Fruit fly (Drosophila melanogaster) whole organism, embryonic: ENCODE data around the gene Blos4.

ENCODE experiments used
- B-H1 ChIP-seq: fragments of 200-800 bp; sonication (Bioruptor generic); IDR thresholded peaks from 3 replicates; pipeline ENCODE4 v1.3.6; 2022; ENCODE audit warnings: missing biosample characterization, missing genetic modification characterization
- Bdp1 ChIP-seq: fragments of 200-800 bp; sonication (Bioruptor generic); optimal IDR thresholded peaks from 3 replicates; lab custom pipeline; 2016; ENCODE audit warnings: missing biosample characterization, missing genetic modification characterization
- CG12659 ChIP-seq: fragments of 200-800 bp; sonication (Bioruptor generic); optimal IDR thresholded peaks from 3 replicates; lab custom pipeline; 2017; ENCODE audit warnings: mild to moderate bottlenecking, missing biosample characterization, missing genetic modification reagents, missing genetic modification characterization
- CG13894 ChIP-seq: fragments of 200-800 bp; sonication (Bioruptor generic); optimal IDR thresholded peaks from 3 replicates; lab custom pipeline; 2018; ENCODE audit warnings: missing biosample characterization, mild to moderate bottlenecking, missing genetic modification characterization, moderate library complexity
- CG14441 ChIP-seq: fragments of 200-800 bp; sonication (Bioruptor generic); IDR thresholded peaks from 2 replicates; pipeline ENCODE4 v1.3.6; 2022; ENCODE audit warnings: missing biosample characterization, missing genetic modification characterization
- CG14710 ChIP-seq: fragments of 200-800 bp; sonication (Bioruptor generic); optimal IDR thresholded peaks from 3 replicates; lab custom pipeline; 2019; ENCODE audit warnings: missing biosample characterization, mild to moderate bottlenecking, missing genetic modification characterization, moderate library complexity
- CG17612 ChIP-seq: fragments of 200-800 bp; sonication (Bioruptor generic); IDR thresholded peaks from 2 replicates; pipeline ENCODE4 v1.3.6; 2022; ENCODE audit warnings: missing biosample characterization, missing genetic modification characterization
- CG18476 ChIP-seq: fragments of 200-800 bp; sonication (Bioruptor generic); optimal IDR thresholded peaks from 2 replicates; lab custom pipeline; 2016; ENCODE audit warnings: missing biosample characterization, mild to moderate bottlenecking, missing genetic modification characterization
- CG2199 ChIP-seq: fragments of 200-800 bp; sonication (Bioruptor generic); IDR thresholded peaks from 3 replicates; pipeline ENCODE4 v1.3.6; 2022; ENCODE audit warnings: missing biosample characterization, missing genetic modification characterization
- CG2712 ChIP-seq: fragments of 200-800 bp; optimal IDR thresholded peaks from 3 replicates; lab custom pipeline; 2019; ENCODE audit warnings: missing biosample characterization, mild to moderate bottlenecking, missing genetic modification characterization, moderate library complexity
- CG30431 ChIP-seq: fragments of 200-800 bp; sonication (Bioruptor generic); optimal IDR thresholded peaks from 2 replicates; lab custom pipeline; 2017; ENCODE audit warnings: missing biosample characterization, missing genetic modification characterization
- CG3065 ChIP-seq: fragments of 200-800 bp; sonication (Bioruptor generic); optimal IDR thresholded peaks from 2 replicates; lab custom pipeline; 2016; ENCODE audit warnings: missing biosample characterization, missing genetic modification characterization
- CG31388 ChIP-seq: fragments of 200-800 bp; sonication (Bioruptor generic); optimal IDR thresholded peaks from 2 replicates; lab custom pipeline; 2016; ENCODE audit warnings: missing biosample characterization, missing genetic modification characterization
- CG3163 ChIP-seq: fragments of 200-800 bp; sonication (Bioruptor generic); optimal IDR thresholded peaks from 3 replicates; lab custom pipeline; 2016; ENCODE audit warnings: missing biosample characterization, missing genetic modification characterization
- CG3726 ChIP-seq: fragments of 200-800 bp; sonication (Bioruptor generic); IDR thresholded peaks from 3 replicates; pipeline ENCODE4, ENCODE4 v1.3.6; 2022; ENCODE audit warnings: missing biosample characterization, missing genetic modification characterization
- CG4730 ChIP-seq: fragments of 200-800 bp; sonication (Bioruptor generic); IDR thresholded peaks from 2 replicates; pipeline ENCODE4 v1.3.6; 2022; ENCODE audit warnings: missing biosample characterization, missing genetic modification characterization
- CG9215 ChIP-seq: fragments of 200-800 bp; sonication (Bioruptor generic); IDR thresholded peaks from 2 replicates; pipeline ENCODE4 v1.3.6; 2022; ENCODE audit warnings: missing biosample characterization, missing genetic modification characterization
- CHES-1-like ChIP-seq: fragments of 200-800 bp; sonication (Bioruptor generic); optimal IDR thresholded peaks from 2 replicates; lab custom pipeline; 2016; ENCODE audit warnings: missing biosample characterization, missing genetic modification characterization
- CTCF ChIP-seq: fragments of 200-800 bp; sonication (Bioruptor generic); optimal IDR thresholded peaks from 2 replicates; lab custom pipeline; 2017; ENCODE audit warnings: missing biosample characterization, mild to moderate bottlenecking, missing genetic modification characterization, moderate library complexity
- Ets65A ChIP-seq: fragments of 200-800 bp; sonication (Bioruptor generic); peaks from one replicate; lab custom pipeline; 2016; ENCODE audit warnings: missing biosample characterization, missing genetic modification characterization
- Fer2 ChIP-seq: fragments of 200-800 bp; sonication (Bioruptor generic); optimal IDR thresholded peaks from 2 replicates; lab custom pipeline; 2018; ENCODE audit warnings: missing biosample characterization, mild to moderate bottlenecking, missing genetic modification characterization, moderate library complexity
- H15 ChIP-seq: fragments of 200-800 bp; sonication (Bioruptor generic); IDR thresholded peaks from 3 replicates; pipeline ENCODE4 v1.3.6; 2022; ENCODE audit warnings: missing biosample characterization, missing genetic modification characterization
- Hey ChIP-seq: fragments of 200-800 bp; sonication (Bioruptor generic); optimal IDR thresholded peaks from 3 replicates; lab custom pipeline; 2018; ENCODE audit warnings: missing biosample characterization, mild to moderate bottlenecking, missing genetic modification characterization
- Hr51 ChIP-seq, 2 experiments: fragments of 200-800 bp; sonication (Bioruptor generic); optimal IDR thresholded peaks; 2 replicates in 1 of 2; 3 replicates in 1 of 2; lab custom pipeline; 2016 to 2018; ENCODE audit warnings: missing biosample characterization in 2 of 2, missing genetic modification characterization in 2 of 2, mild to moderate bottlenecking in 1 of 2, moderate library complexity in 1 of 2
- Lpt ChIP-seq: fragments of >200 bp; optimal IDR thresholded peaks from 2 replicates; lab custom pipeline; 2018; ENCODE audit warnings: missing biosample characterization, missing genetic modification characterization
- Mad ChIP-seq: fragments of 200-800 bp; sonication (Bioruptor generic); optimal IDR thresholded peaks from 2 replicates; lab custom pipeline; 2016; ENCODE audit warnings: missing biosample characterization, missing genetic modification characterization
- Neu2 ChIP-seq: fragments of 200-800 bp; sonication (Bioruptor generic); optimal IDR thresholded peaks from 3 replicates; lab custom pipeline; 2016; ENCODE audit warnings: missing biosample characterization, missing genetic modification characterization, borderline replicate concordance
- Poxn ChIP-seq: fragments of 200-800 bp; sonication (Bioruptor generic); IDR thresholded peaks from 2 replicates; pipeline ENCODE4 v1.3.6; 2022; ENCODE audit warnings: missing biosample characterization, missing genetic modification characterization
- Sox102F ChIP-seq: fragments of 200-800 bp; sonication (Bioruptor generic); optimal IDR thresholded peaks from 2 replicates; lab custom pipeline; 2018; ENCODE audit warnings: missing biosample characterization, mild to moderate bottlenecking, missing genetic modification characterization, moderate library complexity
- Sry-δ ChIP-seq: fragments of 200-800 bp; sonication (Bioruptor generic); optimal IDR thresholded peaks from 2 replicates; lab custom pipeline; 2016; ENCODE audit warnings: missing biosample characterization, missing genetic modification characterization
- Xrp1 ChIP-seq: fragments of 200-800 bp; sonication (Bioruptor generic); IDR thresholded peaks from 2 replicates; pipeline ENCODE4 v1.3.6; 2022; ENCODE audit warnings: missing biosample characterization, missing genetic modification characterization
- ap ChIP-seq: fragments of 200-800 bp; sonication (Bioruptor generic); IDR thresholded peaks from 2 replicates; pipeline ENCODE4 v1.3.6; 2022; ENCODE audit warnings: missing biosample characterization, missing genetic modification characterization
- bbx ChIP-seq: fragments of 200-800 bp; sonication (Bioruptor generic); IDR thresholded peaks from 2 replicates; pipeline ENCODE4 v1.3.6; 2022; ENCODE audit warnings: missing biosample characterization, missing genetic modification characterization; ENCODE audit not compliant: partially characterized antibody
- bowl ChIP-seq: fragments of 200-800 bp; sonication (Bioruptor generic); IDR thresholded peaks from 2 replicates; pipeline ENCODE4 v1.3.6; 2022; ENCODE audit warnings: missing biosample characterization, missing genetic modification characterization
- caup ChIP-seq: fragments of 200-800 bp; sonication (Bioruptor generic); optimal IDR thresholded peaks from 3 replicates; lab custom pipeline; 2017; ENCODE audit warnings: missing biosample characterization, mild to moderate bottlenecking, missing genetic modification characterization, moderate library complexity; ENCODE audit not compliant: severe bottlenecking
- chm ChIP-seq: fragments of 200-800 bp; sonication (Bioruptor generic); IDR thresholded peaks from 2 replicates; pipeline ENCODE4 v1.3.6; 2022; ENCODE audit warnings: missing biosample characterization, missing genetic modification characterization
- cwo ChIP-seq: fragments of 200-800 bp; sonication (Bioruptor generic); optimal IDR thresholded peaks from 3 replicates; lab custom pipeline; 2017; ENCODE audit warnings: missing biosample characterization, missing genetic modification characterization, mild to moderate bottlenecking, moderate library complexity, missing genetic modification reagents
- disco-r ChIP-seq: fragments of 200-800 bp; sonication (Bioruptor generic); optimal IDR thresholded peaks from 2 replicates; lab custom pipeline; 2016; ENCODE audit warnings: missing biosample characterization, missing genetic modification characterization
- fd102C ChIP-seq: fragments of 200-800 bp; sonication (Bioruptor generic); optimal IDR thresholded peaks from 2 replicates; lab custom pipeline; 2018; ENCODE audit warnings: missing biosample characterization, mild to moderate bottlenecking, missing genetic modification characterization, moderate library complexity
- gfzf ChIP-seq: fragments of 200-800 bp; sonication (Bioruptor generic); optimal IDR thresholded peaks from 2 replicates; lab custom pipeline; 2016; ENCODE audit warnings: missing biosample characterization, mild to moderate bottlenecking, missing genetic modification characterization, moderate library complexity
- gsb ChIP-seq: fragments of 200-800 bp; sonication (Bioruptor generic); IDR thresholded peaks from 2 replicates; pipeline ENCODE4 v1.3.6; 2022; ENCODE audit warnings: missing biosample characterization, missing genetic modification characterization
- lbe ChIP-seq: fragments of 200-800 bp; sonication (Bioruptor generic); optimal IDR thresholded peaks from 2 replicates; lab custom pipeline; 2016; ENCODE audit warnings: missing biosample characterization, mild to moderate bottlenecking, missing genetic modification characterization
- luna ChIP-seq: fragments of 200-800 bp; sonication (Bioruptor generic); optimal IDR thresholded peaks from 2 replicates; lab custom pipeline; 2016; ENCODE audit warnings: missing biosample characterization, missing genetic modification characterization
- nom ChIP-seq: fragments of 200-800 bp; sonication (Bioruptor generic); optimal IDR thresholded peaks from 2 replicates; lab custom pipeline; 2017; ENCODE audit warnings: missing biosample characterization, missing genetic modification characterization, mild to moderate bottlenecking, moderate library complexity, missing genetic modification reagents
- pb ChIP-seq: fragments of 200-800 bp; sonication (Bioruptor generic); optimal IDR thresholded peaks from 3 replicates; lab custom pipeline; 2016; ENCODE audit warnings: missing biosample characterization, missing genetic modification characterization
- phol ChIP-seq: fragments of 200-800 bp; sonication (Bioruptor generic); optimal IDR thresholded peaks from 3 replicates; lab custom pipeline; 2018; ENCODE audit warnings: missing biosample characterization, mild to moderate bottlenecking, missing genetic modification characterization, moderate library complexity
- pros ChIP-seq: fragments of 200-800 bp; sonication (Bioruptor generic); optimal IDR thresholded peaks from 3 replicates; lab custom pipeline; 2019; ENCODE audit warnings: missing biosample characterization, mild to moderate bottlenecking, missing genetic modification characterization, moderate library complexity
- pzg ChIP-seq: fragments of 200-800 bp; sonication (Bioruptor generic); optimal IDR thresholded peaks from 3 replicates; lab custom pipeline; 2018; ENCODE audit warnings: missing biosample characterization, mild to moderate bottlenecking, missing genetic modification characterization, moderate library complexity
- scrt ChIP-seq: fragments of 200-800 bp; sonication (Bioruptor generic); optimal IDR thresholded peaks from 2 replicates; lab custom pipeline; 2018; ENCODE audit warnings: missing biosample characterization, mild to moderate bottlenecking, missing genetic modification characterization, moderate library complexity
- sens ChIP-seq: fragments of 200-800 bp; sonication (Bioruptor generic); peaks from one replicate; lab custom pipeline; 2016; ENCODE audit warnings: missing biosample characterization, missing genetic modification characterization
- vfl ChIP-seq: fragments of 200-800 bp; sonication (Bioruptor generic); optimal IDR thresholded peaks from 2 replicates; lab custom pipeline; 2016; ENCODE audit warnings: missing biosample characterization, missing genetic modification characterization
- yki ChIP-seq: fragments of >200 bp; optimal IDR thresholded peaks from 3 replicates; lab custom pipeline; 2018
- zf30C ChIP-seq: fragments of 200-800 bp; sonication (Bioruptor generic); optimal IDR thresholded peaks from 3 replicates; lab custom pipeline; 2018; ENCODE audit warnings: missing biosample characterization, mild to moderate bottlenecking, missing genetic modification characterization

Gene Blos4

DNA sequence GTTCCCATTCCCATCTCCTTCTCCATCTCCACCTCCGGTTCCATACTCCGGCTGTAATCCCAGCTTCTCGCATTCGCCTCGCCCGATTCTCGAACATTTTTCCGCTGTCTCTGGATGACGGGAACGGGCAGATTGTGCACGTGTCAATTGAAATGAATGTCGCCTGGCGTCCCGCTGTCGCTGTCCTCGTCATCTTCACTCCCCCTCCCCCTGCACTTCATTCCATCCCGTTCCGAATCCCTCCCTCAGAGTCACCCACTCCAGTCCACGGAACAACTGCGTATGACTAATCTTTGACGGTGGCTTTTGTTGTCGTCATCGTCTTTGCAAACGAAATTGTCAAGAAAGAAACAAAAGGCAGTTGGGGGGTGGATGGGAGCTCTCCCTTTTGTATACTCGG is 37.0 kb upstream of the Blos4 start (continued):
- TF ChIP-seq B-H1 (GFP tag; lab: Robert Waterston, UW): no peak
- no peak for TF ChIP-seq vfl (GFP tag; lab: Kevin White, UChicago)
- no peak for TF ChIP-seq CG30431 (GFP tag; lab: Kevin White, UChicago)
- no peak for TF ChIP-seq luna
- no peak for TF ChIP-seq Poxn
- TF ChIP-seq CG17612: no peak
- TF ChIP-seq scrt (GFP tag; lab: Kevin White, UChicago): no peak
- TF ChIP-seq pzg: no peak
- TF ChIP-seq pros (GFP tag; lab: Kevin White, UChicago): peak; percentile 78
- no peak for TF ChIP-seq CHES-1-like (GFP tag; lab: Kevin White, UChicago)
- peak; percentile 95 for TF ChIP-seq Hey (tag; lab: Kevin White, UChicago)
- TF ChIP-seq Sox102F (GFP tag; lab: Kevin White, UChicago): no peak
- TF ChIP-seq gsb (GFP tag; lab: Robert Waterston, UW): no peak
- no peak for TF ChIP-seq CG3163
- TF ChIP-seq H15: no peak
- TF ChIP-seq Sry-δ: no peak
- no peak for TF ChIP-seq zf30C (GFP tag; lab: Kevin White, UChicago)
- TF ChIP-seq disco-r: no peak
- TF ChIP-seq CG14441: no peak
- no peak for TF ChIP-seq Fer2 (tag; lab: Kevin White, UChicago)
- TF ChIP-seq CG31388 (GFP tag; lab: Kevin White, UChicago): no peak
- TF ChIP-seq Xrp1 (GFP tag; lab: Robert Waterston, UW): no peak
- TF ChIP-seq CG9215 (GFP tag; lab: Robert Waterston, UW): no peak
- no peak for TF ChIP-seq chm (GFP tag; lab: Robert Waterston, UW)
- TF ChIP-seq fd102C: no peak
- TF ChIP-seq cwo (GFP tag; lab: Kevin White, UChicago): no peak
- no peak for TF ChIP-seq bowl
- TF ChIP-seq nom (GFP tag; lab: Kevin White, UChicago): peak; percentile 33
- no peak for TF ChIP-seq Ets65A (GFP tag; lab: Kevin White, UChicago)
- no peak for TF ChIP-seq CG4730
- no peak for TF ChIP-seq Hr51 (GFP tag; optimal IDR thresholded peaks at IDR 0.05; lab: Kevin White, UChicago)
- TF ChIP-seq pb: no peak
- TF ChIP-seq caup: no peak
- TF ChIP-seq CG18476: no peak
- TF ChIP-seq Mad (GFP tag; lab: Kevin White, UChicago): no peak
- no peak for TF ChIP-seq Lpt (GFP tag; lab: Kevin White, UChicago)
- TF ChIP-seq ap (GFP tag; lab: Robert Waterston, UW): no peak
- no peak for TF ChIP-seq phol (tag; lab: Kevin White, UChicago)
- TF ChIP-seq CG3065 (GFP tag; lab: Kevin White, UChicago): no peak
- TF ChIP-seq CTCF (GFP tag; lab: Kevin White, UChicago): no peak
- no peak for TF ChIP-seq sens
- no peak for TF ChIP-seq yki (lab: Kevin White, UChicago)
- peak; percentile 21 for TF ChIP-seq CG13894 (tag; lab: Kevin White, UChicago)
- no peak for TF ChIP-seq lbe (GFP tag; lab: Kevin White, UChicago)
- TF ChIP-seq CG14710 (tag; lab: Kevin White, UChicago): no peak
- no peak for TF ChIP-seq Neu2 (GFP tag; lab: Kevin White, UChicago)
- TF ChIP-seq bbx (GFP tag; lab: Robert Waterston, UW): no peak
- TF ChIP-seq CG2199 (GFP tag; lab: Robert Waterston, UW): 0 out of 3 replicates have a peak, but pooled peaks have one; percentile 53
- TF ChIP-seq gfzf (GFP tag; lab: Kevin White, UChicago): no peak
- TF ChIP-seq Bdp1: no peak
- TF ChIP-seq CG12659 (GFP tag; lab: Kevin White, UChicago): no peak
- no peak for TF ChIP-seq CG2712
- no peak for TF ChIP-seq CG3726 (GFP tag; lab: Robert Waterston, UW)
